Fruit fly (Drosophila melanogaster): ENCODE measurements around the gene CG31115.

dm6 chr3R:25005748-25006147 is 31.0 kb upstream of the CG31115 start:
- TF ChIP-seq CTCF (optimal IDR thresholded peaks at IDR 0.05) (no peak), CG8478 (optimal IDR thresholded peaks at IDR 0.05) (no peak)

Data from S2 (cell line).